Fruit fly (Drosophila melanogaster): ENCODE measurements around the gene Cyp6d5.

Cyp6d5 gene

dm6 chr3R:14011629-14012028, 17.4 kb upstream of the Cyp6d5 start:
- TF ChIP-seq Hr78 (GFP tag; optimal IDR thresholded peaks at IDR 0.05) (no peak), HLH106 (tag; optimal IDR thresholded peaks at IDR 0.05) (peak; percentile 35), brk (GFP tag; optimal IDR thresholded peaks at IDR 0.05) (peak; percentile 5), rgr (GFP tag; optimal IDR thresholded peaks at IDR 0.05) (no peak), dl (GFP tag; optimal IDR thresholded peaks at IDR 0.05; ENCODE audit: insufficient read depth in 1 of 2, partially characterized antibody in 2 of 2) (no peak), jim (GFP tag; optimal IDR thresholded peaks at IDR 0.05) (no peak), Abd-B (GFP tag; optimal IDR thresholded peaks at IDR 0.05) (no peak), Vsx2 (GFP tag; optimal IDR thresholded peaks at IDR 0.05; ENCODE audit: partially characterized antibody) (no peak), Dif (GFP tag; optimal IDR thresholded peaks at IDR 0.05; ENCODE audit: partially characterized antibody) (no peak), foxo (GFP tag; optimal IDR thresholded peaks at IDR 0.05) (no peak), Hr83 (GFP tag; optimal IDR thresholded peaks at IDR 0.05; ENCODE audit: poor library complexity, severe bottlenecking) (no peak), Sp1 (GFP tag; optimal IDR thresholded peaks at IDR 0.05) (peak; percentile 32), Rel (GFP tag; optimal IDR thresholded peaks at IDR 0.05) (no peak), Rel (tag; optimal IDR thresholded peaks at IDR 0.05) (no peak), Myc (optimal IDR thresholded peaks at IDR 0.05) (peak; percentile 44), psq (GFP tag; optimal IDR thresholded peaks at IDR 0.05) (peak; percentile 25), br (GFP tag; optimal IDR thresholded peaks at IDR 0.05) (no peak), tai (GFP tag; optimal IDR thresholded peaks at IDR 0.05) (no peak), fru (GFP tag; optimal IDR thresholded peaks at IDR 0.05) (peak; percentile 51), pan (optimal IDR thresholded peaks at IDR 0.05) (no peak), woc (GFP tag; optimal IDR thresholded peaks at IDR 0.05) (peak; percentile 77), CG9705 (GFP tag; optimal IDR thresholded peaks at IDR 0.05) (no peak)

dm6 chr3R:14012478-14013146, 16.4 kb upstream of the Cyp6d5 start:
- TF ChIP-seq lola (GFP tag; optimal IDR thresholded peaks at IDR 0.05) (no peak), GATAd (GFP tag; optimal IDR thresholded peaks at IDR 0.05) (no peak), Jra (GFP tag; optimal IDR thresholded peaks at IDR 0.05) (no peak), woc (GFP tag; optimal IDR thresholded peaks at IDR 0.05) (peak; percentile 83), Abd-B (GFP tag; optimal IDR thresholded peaks at IDR 0.05) (no peak), N (GFP tag; optimal IDR thresholded peaks at IDR 0.05) (no peak), brk (GFP tag; optimal IDR thresholded peaks at IDR 0.05) (no peak), CrebA (GFP tag; optimal IDR thresholded peaks at IDR 0.05; ENCODE audit: borderline replicate concordance) (no peak), Vsx2 (GFP tag; optimal IDR thresholded peaks at IDR 0.05; ENCODE audit: partially characterized antibody) (no peak), OdsH (GFP tag; optimal IDR thresholded peaks at IDR 0.05) (peak; percentile 14), CG32264 (GFP tag; optimal IDR thresholded peaks at IDR 0.05) (peak; percentile 6), Sp1 (GFP tag; optimal IDR thresholded peaks at IDR 0.05) (peak; percentile 49), fru (GFP tag; optimal IDR thresholded peaks at IDR 0.05) (peak; percentile 82), br (GFP tag; optimal IDR thresholded peaks at IDR 0.05) (peak; percentile 46), dl (GFP tag; optimal IDR thresholded peaks at IDR 0.05; ENCODE audit: insufficient read depth in 1 of 2, partially characterized antibody in 2 of 2) (no peak), HLH106 (tag; optimal IDR thresholded peaks at IDR 0.05) (peak; percentile 66), sv (GFP tag; optimal IDR thresholded peaks at IDR 0.05) (peak; percentile 69), jim (GFP tag; optimal IDR thresholded peaks at IDR 0.05) (no peak), Hr83 (GFP tag; optimal IDR thresholded peaks at IDR 0.05; ENCODE audit: poor library complexity, severe bottlenecking) (peak; percentile 36), dmrt93B (GFP tag; optimal IDR thresholded peaks at IDR 0.05) (peak; percentile 64), psq (GFP tag; optimal IDR thresholded peaks at IDR 0.05) (peak; percentile 21), dsf (GFP tag; optimal IDR thresholded peaks at IDR 0.05; ENCODE audit: borderline replicate concordance) (no peak), h (GFP tag; optimal IDR thresholded peaks at IDR 0.05) (peak; percentile 93), foxo (GFP tag; optimal IDR thresholded peaks at IDR 0.05) (peak in 1 of 2 experiments; percentile 87), Hnf4 (GFP tag; optimal IDR thresholded peaks at IDR 0.05) (peak; percentile 47), ey (GFP tag; optimal IDR thresholded peaks at IDR 0.05) (peak; percentile 49), Rel (GFP tag; optimal IDR thresholded peaks at IDR 0.05) (no peak), Rel (tag; optimal IDR thresholded peaks at IDR 0.05) (no peak), Myc (optimal IDR thresholded peaks at IDR 0.05) (no peak), CG9705 (GFP tag; optimal IDR thresholded peaks at IDR 0.05) (no peak), pan (optimal IDR thresholded peaks at IDR 0.05) (no peak), Mio (GFP tag; optimal IDR thresholded peaks at IDR 0.05) (no peak), Dif (GFP tag; optimal IDR thresholded peaks at IDR 0.05; ENCODE audit: partially characterized antibody) (no peak), sage (GFP tag; optimal IDR thresholded peaks at IDR 0.05) (peak; percentile 79), rgr (GFP tag; optimal IDR thresholded peaks at IDR 0.05) (peak; percentile 61), tai (GFP tag; optimal IDR thresholded peaks at IDR 0.05) (no peak), Hr78 (GFP tag; optimal IDR thresholded peaks at IDR 0.05) (no peak)

All from whole organism, wandering third instar larva.